Worm (Caenorhabditis elegans) whole organism, L4/young adult: ENCODE data around the gene W05H5.1.

Experiments used
- dao-5 ChIP-seq: sonication (generic microtip); optimal IDR thresholded peaks from 2 replicates; lab custom pipeline; 2016; ENCODE audit warnings: missing genotype, missing genetic modification characterization, moderate library complexity, missing compliant biosample characterization

W05H5.1 gene

ce11 chrII:12393690-12394089 lies 50.9 kb downstream of the W05H5.1 start, which contains the start of gene Y57A10B.7:
Y57A10B.7 (minus strand) TSS chrII:12393790.
- no peak for TF ChIP-seq dao-5 (tag; lab: Kevin White, UChicago)
